Worm (Caenorhabditis elegans) whole organism, midembryonic: ENCODE data around the gene acy-4.

Source experiments
- cog-1 ChIP-seq: sonication (generic microtip); optimal IDR thresholded peaks from 2 replicates; lab custom pipeline; 2016; ENCODE audit warnings: missing genetic modification characterization, missing compliant biosample characterization
- flt-1 ChIP-seq: fragments of 200-800 bp; sonication (Bioruptor generic); IDR thresholded peaks from 2 replicates; pipeline ENCODE4 v1.3.6; 2022; ENCODE audit warnings: missing genetic modification characterization, missing compliant biosample characterization
- med-1 ChIP-seq: sonication (generic microtip); optimal IDR thresholded peaks from 2 replicates; lab custom pipeline; 2017; ENCODE audit warnings: missing genetic modification characterization, mild to moderate bottlenecking, missing compliant biosample characterization, antibody characterized with exemption, missing genetic modification reagents; ENCODE audit not compliant: insufficient read depth
- ref-1 ChIP-seq: fragments of 200-800 bp; sonication (Bioruptor generic); conservative IDR thresholded peaks from 2 replicates; pipeline ENCODE4 v1.3.6; 2022; ENCODE audit warnings: missing genetic modification reagents, missing genetic modification characterization, missing compliant biosample characterization
- tab-1 ChIP-seq: fragments of 200-800 bp; sonication (Bioruptor generic); IDR thresholded peaks from 2 replicates; pipeline ENCODE4 v1.3.6; 2022; ENCODE audit warnings: missing genetic modification characterization, missing compliant biosample characterization
- ztf-23 ChIP-seq: fragments of 200-800 bp; sonication (Bioruptor generic); IDR thresholded peaks from 2 replicates; pipeline ENCODE4 v1.3.6; 2022; ENCODE audit warnings: missing genetic modification reagents, missing genetic modification characterization, missing compliant biosample characterization

- no peak for TF ChIP-seq med-1 (GFP tag; lab: Kevin White, UChicago)
- no peak for TF ChIP-seq ref-1 (GFP tag; lab: Robert Waterston, UW)
- no peak for TF ChIP-seq flt-1 (GFP tag; lab: Robert Waterston, UW)
- TF ChIP-seq tab-1 (GFP tag; lab: Robert Waterston, UW) = no peak
- no peak for TF ChIP-seq ztf-23 (GFP tag; lab: Robert Waterston, UW)
- no peak for TF ChIP-seq cog-1 (tag; lab: Kevin White, UChicago)
Measured at ce11 chrV:5587955-5588354, 42.7 kb downstream of the acy-4 start.
